Fruit fly (Drosophila melanogaster) whole organism, embryonic: ENCODE data around the gene CG32192.

Experiments used
- ATbp ChIP-seq: fragments of 200-800 bp; sonication (Bioruptor generic); optimal IDR thresholded peaks from 2 replicates; lab custom pipeline; 2017; ENCODE audit warnings: missing biosample characterization, mild to moderate bottlenecking, missing genetic modification characterization, missing genetic modification reagents
- Bdp1 ChIP-seq: fragments of 200-800 bp; sonication (Bioruptor generic); optimal IDR thresholded peaks from 3 replicates; lab custom pipeline; 2016; ENCODE audit warnings: missing biosample characterization, missing genetic modification characterization
- CG10654 ChIP-seq: fragments of 200-800 bp; sonication (Bioruptor generic); optimal IDR thresholded peaks from 2 replicates; lab custom pipeline; 2016; ENCODE audit warnings: missing biosample characterization, missing genetic modification characterization
- CG13296 ChIP-seq: fragments of 200-800 bp; sonication (Bioruptor generic); optimal IDR thresholded peaks from 3 replicates; lab custom pipeline; 2018; ENCODE audit warnings: missing biosample characterization, mild to moderate bottlenecking, missing genetic modification characterization
- CG13624 ChIP-seq: fragments of 200-800 bp; sonication (Bioruptor generic); optimal IDR thresholded peaks from 2 replicates; lab custom pipeline; 2016; ENCODE audit warnings: missing biosample characterization, missing genetic modification characterization
- CG15696 ChIP-seq: fragments of 200-800 bp; sonication (Bioruptor generic); optimal IDR thresholded peaks from 2 replicates; lab custom pipeline; 2019; ENCODE audit warnings: missing biosample characterization, mild to moderate bottlenecking, missing genetic modification characterization, moderate library complexity
- CG1603 ChIP-seq: fragments of 200-800 bp; sonication (Bioruptor generic); optimal IDR thresholded peaks from 2 replicates; lab custom pipeline; 2019; ENCODE audit warnings: missing biosample characterization, mild to moderate bottlenecking, missing genetic modification characterization, moderate library complexity
- CG16813 ChIP-seq: fragments of 200-800 bp; sonication (Bioruptor generic); IDR thresholded peaks from 3 replicates; pipeline ENCODE4 v1.3.6; 2022; ENCODE audit warnings: missing biosample characterization, missing genetic modification characterization; ENCODE audit not compliant: partially characterized antibody
- CG17568 ChIP-seq: fragments of 200-800 bp; sonication (Bioruptor generic); optimal IDR thresholded peaks from 2 replicates; lab custom pipeline; 2018; ENCODE audit warnings: missing biosample characterization, mild to moderate bottlenecking, missing genetic modification characterization, moderate library complexity
- CG3281 ChIP-seq: fragments of 200-800 bp; sonication (Bioruptor generic); optimal IDR thresholded peaks from 3 replicates; lab custom pipeline; 2017; ENCODE audit warnings: missing biosample characterization, mild to moderate bottlenecking, missing genetic modification characterization
- CG33557 ChIP-seq: fragments of 200-800 bp; sonication (Bioruptor generic); optimal IDR thresholded peaks from 2 replicates; lab custom pipeline; 2019; ENCODE audit warnings: missing biosample characterization, mild to moderate bottlenecking, missing genetic modification characterization, moderate library complexity
- CG3995 ChIP-seq: fragments of 200-800 bp; sonication (Bioruptor generic); optimal IDR thresholded peaks from 3 replicates; lab custom pipeline; 2016; ENCODE audit warnings: missing biosample characterization, missing genetic modification characterization
- CG4707 ChIP-seq: fragments of 200-800 bp; sonication (Bioruptor generic); optimal IDR thresholded peaks from 2 replicates; lab custom pipeline; 2018; ENCODE audit warnings: missing biosample characterization, mild to moderate bottlenecking, missing genetic modification characterization, moderate library complexity
- CG6683 ChIP-seq: fragments of 200-800 bp; sonication (Bioruptor generic); optimal IDR thresholded peaks from 2 replicates; lab custom pipeline; 2017; ENCODE audit warnings: missing biosample characterization, mild to moderate bottlenecking, missing genetic modification characterization, missing genetic modification reagents
- CG7928 ChIP-seq: fragments of 200-800 bp; sonication (Bioruptor generic); optimal IDR thresholded peaks from 2 replicates; lab custom pipeline; 2017; ENCODE audit warnings: missing biosample characterization, mild to moderate bottlenecking, missing genetic modification characterization
- CG8290 ChIP-seq, 3 experiments: fragments of 200-800 bp; sonication (Bioruptor generic); optimal IDR thresholded peaks; 2 replicates each; lab custom pipeline; 2016 to 2019; ENCODE audit warnings: missing biosample characterization in 3 of 3, missing genetic modification characterization in 3 of 3, mild to moderate bottlenecking in 2 of 3, moderate library complexity in 1 of 3
- CG8944 ChIP-seq: fragments of 200-800 bp; sonication (Bioruptor generic); optimal IDR thresholded peaks from 3 replicates; lab custom pipeline; 2016; ENCODE audit warnings: missing biosample characterization, missing genetic modification characterization
- CG9437 ChIP-seq: fragments of 200-800 bp; sonication (Bioruptor generic); optimal IDR thresholded peaks from 2 replicates; lab custom pipeline; 2018; ENCODE audit warnings: missing biosample characterization, mild to moderate bottlenecking, missing genetic modification characterization
- CG9797 ChIP-seq: fragments of 200-800 bp; sonication (Bioruptor generic); optimal IDR thresholded peaks from 3 replicates; lab custom pipeline; 2018; ENCODE audit warnings: missing biosample characterization, mild to moderate bottlenecking, missing genetic modification characterization
- CG9932 ChIP-seq: fragments of 200-800 bp; sonication (Bioruptor generic); IDR thresholded peaks from 2 replicates; pipeline ENCODE4 v1.3.6; 2022; ENCODE audit warnings: missing biosample characterization, missing genetic modification characterization
- CHES-1-like ChIP-seq: fragments of 200-800 bp; sonication (Bioruptor generic); optimal IDR thresholded peaks from 2 replicates; lab custom pipeline; 2016; ENCODE audit warnings: missing biosample characterization, missing genetic modification characterization
- Chrac-16 ChIP-seq: fragments of 200-800 bp; sonication (Bioruptor generic); optimal IDR thresholded peaks from 3 replicates; lab custom pipeline; 2016; ENCODE audit warnings: missing biosample characterization, missing genetic modification characterization
- CkIIα-i1 ChIP-seq: fragments of 200-800 bp; sonication (Bioruptor generic); IDR thresholded peaks from 2 replicates; pipeline ENCODE4 v1.3.6; 2022; ENCODE audit warnings: missing biosample characterization, missing genetic modification characterization
- CrebB ChIP-seq: fragments of 200-800 bp; sonication (Bioruptor generic); optimal IDR thresholded peaks from 3 replicates; lab custom pipeline; 2018; ENCODE audit warnings: missing biosample characterization, mild to moderate bottlenecking, missing genetic modification characterization
- Eip74EF ChIP-seq, 2 experiments: fragments of 200-800 bp in 1 of 2; fragments of >200 bp in 1 of 2; sonication (Bioruptor generic) in 1 of 2; optimal IDR thresholded peaks; 2 replicates each; lab custom pipeline; 2017 to 2019; ENCODE audit warnings: missing biosample characterization in 2 of 2, missing genetic modification characterization in 2 of 2, mild to moderate bottlenecking in 1 of 2, moderate library complexity in 1 of 2
- Gug ChIP-seq: fragments of 200-800 bp; sonication (Bioruptor generic); IDR thresholded peaks from 4 replicates; pipeline ENCODE4 v1.3.6; 2022; ENCODE audit warnings: missing biosample characterization, missing genetic modification characterization
- HmgD ChIP-seq: fragments of 200-800 bp; sonication (Bioruptor generic); optimal IDR thresholded peaks from 3 replicates; lab custom pipeline; 2016; ENCODE audit warnings: missing biosample characterization, missing genetic modification characterization
- MESR4 ChIP-seq: fragments of 200-800 bp; sonication (Bioruptor generic); optimal IDR thresholded peaks from 2 replicates; lab custom pipeline; 2018; ENCODE audit warnings: missing biosample characterization, mild to moderate bottlenecking, missing genetic modification characterization, moderate library complexity
- Nf-YA ChIP-seq: fragments of 200-800 bp; sonication (Bioruptor generic); IDR thresholded peaks from 2 replicates; pipeline ENCODE4 v1.3.6; 2022; ENCODE audit warnings: missing biosample characterization, missing genetic modification characterization
- NfI ChIP-seq: fragments of 200-800 bp; sonication (Bioruptor generic); optimal IDR thresholded peaks from 3 replicates; lab custom pipeline; 2018; ENCODE audit warnings: missing biosample characterization, mild to moderate bottlenecking, missing genetic modification characterization, moderate library complexity
- Sox102F ChIP-seq: fragments of 200-800 bp; sonication (Bioruptor generic); optimal IDR thresholded peaks from 2 replicates; lab custom pipeline; 2018; ENCODE audit warnings: missing biosample characterization, mild to moderate bottlenecking, missing genetic modification characterization, moderate library complexity
- Sry-δ ChIP-seq: fragments of 200-800 bp; sonication (Bioruptor generic); optimal IDR thresholded peaks from 2 replicates; lab custom pipeline; 2016; ENCODE audit warnings: missing biosample characterization, missing genetic modification characterization
- Stat92E ChIP-seq, 3 experiments: fragments of >200 bp in 2 of 3; fragments of 200-800 bp in 1 of 3; sonication (Bioruptor generic) in 1 of 3; optimal IDR thresholded peaks; 2 replicates each; lab custom pipeline; 2017 to 2019; ENCODE audit warnings: missing biosample characterization in 3 of 3, missing genetic modification characterization in 3 of 3, mild to moderate bottlenecking in 1 of 3, moderate library complexity in 1 of 3
- bsh ChIP-seq, 2 experiments: fragments of 200-800 bp; sonication (Bioruptor generic); optimal IDR thresholded peaks; 2 replicates each; lab custom pipeline; 2017 to 2018; ENCODE audit warnings: mild to moderate bottlenecking in 2 of 2, missing biosample characterization in 2 of 2, missing genetic modification characterization in 2 of 2, moderate library complexity in 1 of 2
- cas ChIP-seq: fragments of 200-800 bp; sonication (Bioruptor generic); IDR thresholded peaks from 2 replicates; pipeline ENCODE4 v1.3.6; 2022; ENCODE audit warnings: missing biosample characterization, missing genetic modification characterization
- ems ChIP-seq: fragments of 200-800 bp; sonication (Bioruptor generic); optimal IDR thresholded peaks from 3 replicates; lab custom pipeline; 2016; ENCODE audit warnings: missing biosample characterization, missing genetic modification characterization
- gsb ChIP-seq: fragments of 200-800 bp; sonication (Bioruptor generic); IDR thresholded peaks from 2 replicates; pipeline ENCODE4 v1.3.6; 2022; ENCODE audit warnings: missing biosample characterization, missing genetic modification characterization
- kni ChIP-seq: fragments of 200-800 bp; sonication (Bioruptor generic); optimal IDR thresholded peaks from 3 replicates; lab custom pipeline; 2017; ENCODE audit warnings: mild to moderate bottlenecking, missing biosample characterization, missing genetic modification reagents, missing genetic modification characterization
- lab ChIP-seq: fragments of 200-800 bp; sonication (Bioruptor generic); optimal IDR thresholded peaks from 3 replicates; lab custom pipeline; 2017; ENCODE audit warnings: missing biosample characterization, missing genetic modification characterization, mild to moderate bottlenecking, moderate library complexity, missing genetic modification reagents
- lilli ChIP-seq: fragments of 200-800 bp; sonication (Bioruptor generic); optimal IDR thresholded peaks from 3 replicates; lab custom pipeline; 2016; ENCODE audit warnings: missing biosample characterization, missing genetic modification characterization
- nerfin-2 ChIP-seq: fragments of 200-800 bp; sonication (Bioruptor generic); IDR thresholded peaks from 2 replicates; pipeline ENCODE4 v1.3.6; 2022; ENCODE audit warnings: missing biosample characterization, missing genetic modification characterization; ENCODE audit not compliant: partially characterized antibody
- sens-2 ChIP-seq: fragments of 200-800 bp; sonication (Bioruptor generic); IDR thresholded peaks from 2 replicates; pipeline ENCODE4 v1.3.6; 2022; ENCODE audit warnings: missing biosample characterization, missing genetic modification characterization
- sim ChIP-seq: fragments of 200-800 bp; sonication (Bioruptor generic); IDR thresholded peaks from 2 replicates; pipeline ENCODE4 v1.3.6; 2022; ENCODE audit warnings: missing biosample characterization, missing genetic modification characterization
- sna ChIP-seq: fragments of 200-800 bp; sonication (Bioruptor generic); IDR thresholded peaks from 2 replicates; pipeline ENCODE4 v1.3.6; 2022; ENCODE audit warnings: missing biosample characterization, missing genetic modification characterization; ENCODE audit not compliant: partially characterized antibody
- tna ChIP-seq: fragments of 200-800 bp; sonication (Bioruptor generic); IDR thresholded peaks from 2 replicates; pipeline ENCODE4 v1.3.6; 2022; ENCODE audit warnings: missing biosample characterization, missing genetic modification characterization; ENCODE audit not compliant: partially characterized antibody
- vnd ChIP-seq: fragments of 200-800 bp; sonication (Bioruptor generic); IDR thresholded peaks from 3 replicates; pipeline ENCODE4 v1.3.6; 2022; ENCODE audit warnings: missing biosample characterization, missing genetic modification characterization; ENCODE audit not compliant: partially characterized antibody
- wdn ChIP-seq: fragments of 200-800 bp; sonication (Bioruptor generic); IDR thresholded peaks from 2 replicates; pipeline ENCODE4 v1.3.6; 2022; ENCODE audit warnings: missing biosample characterization, missing genetic modification characterization
- wek ChIP-seq: fragments of 200-800 bp; sonication (Bioruptor generic); optimal IDR thresholded peaks from 3 replicates; lab custom pipeline; 2018; ENCODE audit warnings: missing biosample characterization, mild to moderate bottlenecking, missing genetic modification characterization, moderate library complexity
- wor ChIP-seq: fragments of 200-800 bp; sonication (Bioruptor generic); IDR thresholded peaks from 2 replicates; pipeline ENCODE4 v1.3.6; 2022; ENCODE audit warnings: missing biosample characterization, missing genetic modification characterization
- z ChIP-seq: fragments of 200-800 bp; sonication (Bioruptor generic); IDR thresholded peaks from 3 replicates; pipeline ENCODE4 v1.3.6; 2022; ENCODE audit warnings: missing biosample characterization, missing genetic modification characterization

CG32192 gene

DNA sequence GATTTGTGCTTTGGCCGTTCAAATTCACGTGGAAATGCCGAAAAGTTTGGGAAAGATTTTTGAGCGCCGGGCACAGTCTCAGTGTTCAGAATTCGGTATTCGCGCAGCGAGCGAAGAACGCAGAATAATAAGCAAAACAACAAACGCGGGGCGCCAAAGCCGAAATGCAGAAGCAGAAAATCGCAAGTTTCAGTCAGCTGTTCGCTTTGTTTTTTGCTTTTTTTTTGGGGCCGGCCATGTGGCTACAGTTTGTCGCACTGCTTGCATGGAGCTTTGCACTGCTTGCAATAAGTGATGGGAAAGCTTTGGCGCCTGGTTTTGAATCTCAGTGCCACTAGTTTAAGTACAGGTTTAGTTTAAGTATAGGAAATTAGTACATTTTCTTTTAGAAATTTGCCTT is 14.2 kb upstream of the CG32192 start (continued):
- TF ChIP-seq vnd (GFP tag; lab: Robert Waterston, UW), result no peak
- no peak for TF ChIP-seq ATbp (GFP tag; lab: Kevin White, UChicago)
- TF ChIP-seq bsh (GFP tag; optimal IDR thresholded peaks at IDR 0.05; lab: Kevin White, UChicago), result no peak
- TF ChIP-seq gsb (GFP tag; lab: Robert Waterston, UW), result peak; percentile 18; the same call in 1 of the 2 replicates
- no peak for TF ChIP-seq CrebB (tag; lab: Kevin White, UChicago)
- no peak for TF ChIP-seq lilli
- TF ChIP-seq CG9932 (GFP tag; lab: Robert Waterston, UW), result no peak
- TF ChIP-seq tna, result no peak
- TF ChIP-seq Sox102F, result no peak
- TF ChIP-seq CHES-1-like (GFP tag; lab: Kevin White, UChicago), result no peak
- no peak for TF ChIP-seq CG13296 (GFP tag; lab: Kevin White, UChicago)
- TF ChIP-seq wor (GFP tag; lab: Robert Waterston, UW), result no peak
- no peak for TF ChIP-seq CkIIα-i1 (GFP tag; lab: Robert Waterston, UW)
- TF ChIP-seq CG16813 (GFP tag; lab: Robert Waterston, UW), result no peak
- TF ChIP-seq CG3995 (GFP tag; lab: Kevin White, UChicago), result no peak
- TF ChIP-seq NfI (GFP tag; lab: Kevin White, UChicago), result no peak
- no peak for TF ChIP-seq z (GFP tag; lab: Robert Waterston, UW)
- TF ChIP-seq Gug (GFP tag; lab: Robert Waterston, UW), result no peak
- peak; percentile 15 for TF ChIP-seq CG3281
- no peak for TF ChIP-seq CG8944
- no peak for TF ChIP-seq CG7928 (GFP tag; lab: Kevin White, UChicago)
- no peak for TF ChIP-seq sna (GFP tag; lab: Robert Waterston, UW)
- no peak for TF ChIP-seq wdn (GFP tag; lab: Robert Waterston, UW)
- TF ChIP-seq ems, result no peak
- no peak for TF ChIP-seq cas (GFP tag; lab: Robert Waterston, UW)
- no peak for TF ChIP-seq kni (GFP tag; lab: Kevin White, UChicago)
- no peak for TF ChIP-seq Stat92E (GFP tag; optimal IDR thresholded peaks at IDR 0.05; lab: Kevin White, UChicago)
- TF ChIP-seq CG1603 (tag; lab: Kevin White, UChicago), result peak; percentile 7
- no peak for TF ChIP-seq CG13624 (GFP tag; lab: Kevin White, UChicago)
- no peak for TF ChIP-seq CG17568 (GFP tag; lab: Kevin White, UChicago)
- TF ChIP-seq CG6683 (GFP tag; lab: Kevin White, UChicago), result no peak
- TF ChIP-seq CG8290 (GFP tag; optimal IDR thresholded peaks at IDR 0.05; lab: Kevin White, UChicago), result no peak
- TF ChIP-seq CG8290 (tag; optimal IDR thresholded peaks at IDR 0.05; lab: Kevin White, UChicago), result peak in 1 of 2 experiments; percentile 63
- TF ChIP-seq Nf-YA (GFP tag; lab: Robert Waterston, UW), result no peak
- TF ChIP-seq CG15696 (tag; lab: Kevin White, UChicago), result no peak
- TF ChIP-seq sim, result no peak
- TF ChIP-seq nerfin-2, result no peak
- TF ChIP-seq MESR4 (GFP tag; lab: Kevin White, UChicago), result no peak
- TF ChIP-seq CG10654 (GFP tag; lab: Kevin White, UChicago), result no peak
- peak in 1 of 2 experiments; percentile 71 for TF ChIP-seq Eip74EF (GFP tag; optimal IDR thresholded peaks at IDR 0.05; lab: Kevin White, UChicago)
- peak; percentile 29 for TF ChIP-seq Sry-δ (GFP tag; lab: Kevin White, UChicago)
- TF ChIP-seq sens-2, result no peak
- TF ChIP-seq Bdp1, result no peak
- TF ChIP-seq CG4707 (GFP tag; lab: Kevin White, UChicago), result no peak
- TF ChIP-seq CG9437 (GFP tag; lab: Kevin White, UChicago), result no peak
- TF ChIP-seq HmgD (GFP tag; lab: Kevin White, UChicago), result no peak
- TF ChIP-seq Chrac-16 (GFP tag; lab: Kevin White, UChicago), result no peak
- peak; percentile 22 for TF ChIP-seq lab (GFP tag; lab: Kevin White, UChicago)
- no peak for TF ChIP-seq CG33557 (GFP tag; lab: Kevin White, UChicago)
- TF ChIP-seq CG9797 (GFP tag; lab: Kevin White, UChicago), result no peak
- no peak for TF ChIP-seq wek (GFP tag; lab: Kevin White, UChicago)
